Fruit fly (Drosophila melanogaster) whole organism, embryonic: ENCODE measurements around the gene Prosbeta4R1.

Experiments
- Abd-B ChIP-seq: fragments of 200-800 bp; sonication (Bioruptor generic); optimal IDR thresholded peaks from 2 replicates; lab custom pipeline; 2018; ENCODE audit warnings: missing biosample characterization, mild to moderate bottlenecking, missing genetic modification characterization, moderate library complexity
- CG10979 ChIP-seq: fragments of 200-800 bp; sonication (Bioruptor generic); optimal IDR thresholded peaks from 2 replicates; lab custom pipeline; 2018; ENCODE audit warnings: missing biosample characterization, mild to moderate bottlenecking, missing genetic modification characterization, moderate library complexity
- CG11398 ChIP-seq: fragments of 200-800 bp; sonication (Bioruptor generic); optimal IDR thresholded peaks from 2 replicates; lab custom pipeline; 2016; ENCODE audit warnings: missing biosample characterization, missing genetic modification characterization
- CG34422 ChIP-seq: fragments of 200-800 bp; sonication (Bioruptor generic); IDR thresholded peaks from 3 replicates; pipeline ENCODE4 v1.3.6; 2022; ENCODE audit warnings: missing biosample characterization, missing genetic modification characterization
- CG8478 ChIP-seq: fragments of >200 bp; optimal IDR thresholded peaks from 2 replicates; lab custom pipeline; 2018
- CG9797 ChIP-seq: fragments of 200-800 bp; sonication (Bioruptor generic); optimal IDR thresholded peaks from 3 replicates; lab custom pipeline; 2018; ENCODE audit warnings: missing biosample characterization, mild to moderate bottlenecking, missing genetic modification characterization
- Ets97D ChIP-seq: fragments of 200-800 bp; sonication (Bioruptor generic); optimal IDR thresholded peaks from 3 replicates; lab custom pipeline; 2016; ENCODE audit warnings: missing biosample characterization, missing genetic modification characterization
- Fer2 ChIP-seq: fragments of 200-800 bp; sonication (Bioruptor generic); optimal IDR thresholded peaks from 2 replicates; lab custom pipeline; 2018; ENCODE audit warnings: missing biosample characterization, mild to moderate bottlenecking, missing genetic modification characterization, moderate library complexity
- Mad ChIP-seq: fragments of 200-800 bp; sonication (Bioruptor generic); optimal IDR thresholded peaks from 2 replicates; lab custom pipeline; 2016; ENCODE audit warnings: missing biosample characterization, missing genetic modification characterization
- Ssrp ChIP-seq: fragments of 200-800 bp; sonication (Bioruptor generic); optimal IDR thresholded peaks from 2 replicates; lab custom pipeline; 2018; ENCODE audit warnings: missing biosample characterization, mild to moderate bottlenecking, missing genetic modification characterization, moderate library complexity
- cato ChIP-seq: fragments of 200-800 bp; sonication (Bioruptor generic); optimal IDR thresholded peaks from 2 replicates; lab custom pipeline; 2016; ENCODE audit warnings: missing biosample characterization, missing genetic modification characterization, borderline replicate concordance
- tll ChIP-seq, 2 experiments: fragments of 200-800 bp in 1 of 2; fragments of >200 bp in 1 of 2; sonication (Bioruptor generic) in 1 of 2; optimal IDR thresholded peaks; 2 replicates each; lab custom pipeline; 2017 to 2019; ENCODE audit warnings: missing biosample characterization in 2 of 2, missing genetic modification characterization in 2 of 2, mild to moderate bottlenecking in 1 of 2, moderate library complexity in 1 of 2

DNA sequence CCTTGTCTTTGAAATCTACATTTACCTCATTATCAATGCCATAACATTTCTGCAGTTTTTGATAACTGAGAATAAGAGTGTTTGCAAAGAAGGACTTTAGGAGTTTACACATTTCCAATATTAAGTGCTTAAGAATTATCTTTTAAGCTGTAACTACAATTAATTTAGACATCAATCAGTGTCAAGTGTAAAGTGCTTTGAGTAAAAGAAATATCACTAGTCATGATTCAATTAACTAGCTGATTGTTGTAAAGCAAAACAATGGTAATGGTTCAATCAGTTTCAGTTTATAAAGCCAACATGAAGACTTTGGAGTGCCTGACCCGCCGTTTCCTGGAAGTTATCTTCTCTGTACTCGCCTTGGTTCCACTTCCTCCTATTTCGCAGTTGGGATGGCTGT is 16.7 kb downstream of the Prosbeta4R1 start, which contains the start of gene Gr23a:
- no peak for TF ChIP-seq Mad (GFP tag; lab: Kevin White, UChicago)
- TF ChIP-seq CG9797 (GFP tag; lab: Kevin White, UChicago), result no peak
- TF ChIP-seq Abd-B (GFP tag; lab: Kevin White, UChicago), result no peak
- TF ChIP-seq Ssrp (tag; lab: Kevin White, UChicago), result no peak
- TF ChIP-seq CG10979 (tag; lab: Kevin White, UChicago), result no peak
- TF ChIP-seq tll (GFP tag; optimal IDR thresholded peaks at IDR 0.05; lab: Kevin White, UChicago), result no peak
- TF ChIP-seq CG11398 (GFP tag; lab: Kevin White, UChicago), result no peak
- no peak for TF ChIP-seq Ets97D (GFP tag; lab: Kevin White, UChicago)
- no peak for TF ChIP-seq Fer2 (tag; lab: Kevin White, UChicago)
- TF ChIP-seq cato (GFP tag; lab: Kevin White, UChicago), result no peak
- TF ChIP-seq CG8478 (lab: Kevin White, UChicago), result no peak
- TF ChIP-seq CG34422, result no peak
